Worm (Caenorhabditis elegans) whole organism, L2 larva: ENCODE data around the gene Y39G8C.2.

ENCODE experiments used
- R02D3.7 ChIP-seq: fragments of 150-350 bp; optimal IDR thresholded peaks from 2 replicates; lab custom pipeline; 2014; ENCODE audit warnings: missing biosample characterization, missing genetic modification characterization
- ama-1 ChIP-seq: fragments of 150-350 bp; optimal IDR thresholded peaks from 2 replicates; lab custom pipeline; 2018; ENCODE audit warnings: inconsistent platforms
- gmeb-1 ChIP-seq: fragments of 150-350 bp; optimal IDR thresholded peaks from 2 replicates; lab custom pipeline; 2014; ENCODE audit warnings: missing biosample characterization, missing genetic modification characterization
- mbf-1 ChIP-seq: sonication (generic microtip); optimal IDR thresholded peaks from 2 replicates; lab custom pipeline; 2017; ENCODE audit warnings: missing biosample characterization, missing genetic modification characterization
- nhr-11 ChIP-seq: fragments of 150-350 bp; optimal IDR thresholded peaks from 2 replicates; lab custom pipeline; 2014; ENCODE audit warnings: missing biosample characterization, missing genetic modification characterization
- sma-9 ChIP-seq, 2 experiments: fragments of 150-350 bp in 1 of 2; sonication (generic microtip) in 1 of 2; optimal IDR thresholded peaks; 2 replicates each; lab custom pipeline; 2014 to 2016; ENCODE audit warnings: missing genetic modification characterization in 2 of 2, mild to moderate bottlenecking in 1 of 2, missing biosample characterization in 1 of 2, missing compliant biosample characterization in 1 of 2, missing genetic modification reagents in 1 of 2, moderate library complexity in 1 of 2
- snpc-4 ChIP-seq: fragments of 150-350 bp; optimal IDR thresholded peaks from 2 replicates; lab custom pipeline; 2014; ENCODE audit warnings: missing biosample characterization, missing genetic modification characterization

DNA sequence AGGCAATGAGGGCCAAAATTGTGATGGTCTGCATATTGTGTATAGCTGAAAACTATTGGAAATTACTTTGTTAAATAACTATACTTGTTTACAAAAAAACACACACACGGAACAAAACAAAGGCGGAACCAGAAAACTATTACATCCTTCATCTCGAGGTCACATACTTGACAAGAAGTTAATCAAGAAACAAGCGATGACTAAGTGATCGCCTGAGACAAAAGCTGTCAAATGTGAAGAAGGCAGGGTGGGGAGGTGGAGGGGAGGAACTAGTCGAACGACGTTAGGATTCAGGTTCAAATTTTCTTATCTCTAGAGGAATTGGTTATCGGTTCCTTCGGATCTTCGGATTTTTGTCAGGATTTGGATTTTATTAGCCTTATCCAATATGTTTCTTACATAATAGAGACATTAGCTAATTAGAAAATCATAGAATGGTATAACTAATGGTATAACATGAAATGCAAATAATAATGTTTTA, 11.8 kb upstream of the Y39G8C.2 start, which contains the start of gene cpg-7:
- TF ChIP-seq gmeb-1 (tag; lab: Kevin White, UChicago): no peak
- no peak for TF ChIP-seq snpc-4
- no peak for TF ChIP-seq R02D3.7
- TF ChIP-seq sma-9 (GFP tag; optimal IDR thresholded peaks at IDR 0.05; lab: Kevin White, UChicago): no peak
- TF ChIP-seq sma-9 (tag; optimal IDR thresholded peaks at IDR 0.05; lab: Kevin White, UChicago): no peak
- TF ChIP-seq ama-1 (lab: Kevin White, UChicago): no peak
- TF ChIP-seq mbf-1: no peak
- no peak for TF ChIP-seq nhr-11 (tag; lab: Kevin White, UChicago)
